Fruit fly (Drosophila melanogaster) whole organism: ENCODE data around the gene pHCl-2.

ENCODE experiments used
- CG8478 ChIP-seq: fragments of >200 bp; optimal IDR thresholded peaks from 2 replicates; lab custom pipeline; 2018; ENCODE audit warnings: inconsistent platforms
- EcR ChIP-seq, 2 experiments: fragments of >200 bp; optimal IDR thresholded peaks; 2 replicates each; lab custom pipeline; 2017; ENCODE audit warnings: missing biosample characterization in 2 of 2, missing genetic modification characterization in 2 of 2, missing genetic modification reagents in 2 of 2
- pan ChIP-seq: fragments of >200 bp; optimal IDR thresholded peaks from 2 replicates; lab custom pipeline; 2017
- psq ChIP-seq: fragments of >200 bp; optimal IDR thresholded peaks from 2 replicates; lab custom pipeline; 2017
- usp ChIP-seq: fragments of >200 bp; optimal IDR thresholded peaks from 2 replicates; lab custom pipeline; 2017; ENCODE audit warnings: missing biosample characterization, missing genetic modification characterization, mixed read lengths

DNA sequence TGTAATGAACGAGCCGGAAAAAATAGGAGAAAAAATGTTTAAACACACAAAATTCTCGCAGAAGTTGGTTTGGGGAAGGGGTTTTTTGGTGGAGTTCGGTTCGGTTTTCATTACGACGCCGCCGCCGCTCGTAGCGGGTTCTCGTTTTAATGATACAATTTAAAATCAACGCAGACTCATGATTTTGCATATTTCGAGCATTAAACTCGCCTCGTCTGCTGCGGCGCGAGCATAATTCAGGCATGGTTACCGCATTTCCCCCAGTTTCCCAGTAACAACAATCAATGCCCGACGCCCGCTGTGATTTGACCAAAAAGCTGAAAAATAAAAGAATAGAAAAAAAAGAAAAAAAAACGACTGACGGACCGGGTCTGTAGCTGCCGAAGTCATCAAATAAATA, 16.2 kb upstream of the pHCl-2 start:
- no peak for TF ChIP-seq CG8478
- TF ChIP-seq EcR (GFP tag; optimal IDR thresholded peaks at IDR 0.05; lab: Kevin White, UChicago): no peak
- TF ChIP-seq pan (lab: Kevin White, UChicago): no peak
- TF ChIP-seq usp (GFP tag; lab: Kevin White, UChicago): no peak
- TF ChIP-seq psq (lab: Kevin White, UChicago): no peak
